Worm (Caenorhabditis elegans): ENCODE data around the gene scl-27.
A peak's percentile ranks its signal among the peaks of the same experiment; 100 is the strongest.

scl-27 gene

ce11 chrV:385488-385887, 14.3 kb upstream of the scl-27 start, which contains the start of gene lipl-5 (continued):
- TF ChIP-seq ztf-6 (GFP tag; IDR thresholded peaks at IDR 0.05) (no peak), F10E7.11 (tag; optimal IDR thresholded peaks at IDR 0.05) (no peak), F49E8.2 (tag; optimal IDR thresholded peaks at IDR 0.05; ENCODE audit: insufficient read depth) (no peak), die-1 (tag; optimal IDR thresholded peaks at IDR 0.05) (no peak), hsf-1 (GFP tag; IDR thresholded peaks at IDR 0.05) (no peak), nhr-80 (tag; optimal IDR thresholded peaks at IDR 0.05) (peak; percentile 79), ztf-26 (tag; optimal IDR thresholded peaks at IDR 0.05) (no peak)

- TF ChIP-seq repo-1 (tag; optimal IDR thresholded peaks at IDR 0.05), result peak; percentile 13
- 0 out of 2 replicates have a peak, but pooled peaks have one; percentile 23 for TF ChIP-seq B0336.3 (GFP tag; IDR thresholded peaks at IDR 0.05)
- no peak for TF ChIP-seq K12H6.12 (tag; optimal IDR thresholded peaks at IDR 0.05)
Measured at ce11 chrV:388397-388796, 11.4 kb upstream of the scl-27 start, which contains the start of gene ZK6.6. Gene ZK6.6 (plus strand): TSS chrV:388697.

DNA sequence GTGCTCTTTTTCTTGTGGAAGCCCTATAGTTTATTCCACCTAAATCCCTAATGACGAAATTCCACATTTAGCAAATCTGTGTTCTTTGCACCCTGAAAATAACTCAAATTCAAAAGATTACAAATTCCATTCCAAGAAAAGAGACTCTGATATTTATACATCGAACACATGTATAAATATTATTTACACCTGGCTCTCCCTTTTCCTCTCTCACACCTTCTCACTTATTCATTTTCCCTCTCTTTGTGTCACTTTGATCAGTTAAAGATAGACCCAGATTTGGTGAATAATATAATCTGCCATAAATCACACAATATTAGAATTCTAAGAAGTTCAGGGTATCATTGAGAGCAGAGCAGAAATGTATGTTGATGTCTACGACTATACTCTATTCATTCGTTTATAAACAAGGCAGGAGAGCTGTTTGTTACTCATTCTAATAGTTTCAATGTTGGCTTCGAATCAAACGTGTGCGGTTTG, 7.6 kb upstream of the scl-27 start, which contains the start of gene nhr-254:
Gene nhr-254, plus strand, starts transcription at position 430 of the 480 bp plus-strand sequence.
- no peak for TF ChIP-seq ztf-25 (GFP tag; IDR thresholded peaks at IDR 0.05)
- TF ChIP-seq lin-40 (tag; optimal IDR thresholded peaks at IDR 0.05), result no peak
- no peak for TF ChIP-seq lir-1 (GFP tag; conservative IDR thresholded peaks at IDR 0.05)
- TF ChIP-seq zim-3 (tag; optimal IDR thresholded peaks at IDR 0.05), result no peak
- TF ChIP-seq mxl-1 (tag; optimal IDR thresholded peaks at IDR 0.05), result no peak
- no peak for TF ChIP-seq madf-6 (GFP tag; IDR thresholded peaks at IDR 0.05)
- no peak for TF ChIP-seq nfya-1 (tag; optimal IDR thresholded peaks at IDR 0.05; ENCODE audit: borderline replicate concordance, insufficient read depth)
- TF ChIP-seq tlf-1 (GFP tag; optimal IDR thresholded peaks at IDR 0.05), result no peak
- no peak for TF ChIP-seq athp-1 (tag; optimal IDR thresholded peaks at IDR 0.05)
- TF ChIP-seq mel-28 (tag; optimal IDR thresholded peaks at IDR 0.05; ENCODE audit: borderline replicate concordance), result no peak
- TF ChIP-seq B0336.3 (GFP tag; IDR thresholded peaks at IDR 0.05), result no peak
- no peak for TF ChIP-seq snpc-3.4 (tag; optimal IDR thresholded peaks at IDR 0.05)
- no peak for TF ChIP-seq ccch-3 (GFP tag; optimal IDR thresholded peaks at IDR 0.05)
- no peak for TF ChIP-seq hmg-20 (GFP tag; IDR thresholded peaks at IDR 0.05)
- no peak for TF ChIP-seq ztf-28 (GFP tag; IDR thresholded peaks at IDR 0.05)
- no peak for TF ChIP-seq D2030.7 (GFP tag; IDR thresholded peaks at IDR 0.05)
- TF ChIP-seq lin-35 (GFP tag; optimal IDR thresholded peaks at IDR 0.05), result no peak
- TF ChIP-seq rec-8 (tag; optimal IDR thresholded peaks at IDR 0.05), result no peak

DNA sequence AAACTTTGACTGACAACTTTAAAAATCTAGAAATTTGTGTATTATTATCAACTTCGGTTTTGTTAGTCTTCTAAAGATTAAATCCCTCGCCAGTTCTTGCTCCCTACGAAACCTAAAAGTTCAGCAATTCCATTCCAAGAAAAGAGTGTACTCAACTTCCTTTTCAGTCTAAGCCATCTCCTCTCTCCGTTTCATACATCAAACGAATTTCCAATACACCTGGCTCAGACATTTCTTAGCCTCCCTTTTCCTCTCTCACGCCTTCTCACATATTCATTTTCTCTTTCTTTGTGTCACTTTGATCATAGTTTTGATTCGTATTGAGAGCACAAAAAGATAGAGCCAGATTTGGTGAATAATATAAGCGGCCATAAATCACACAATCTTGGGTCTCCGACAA, 3.5 kb upstream of the scl-27 start, which contains the start of gene nhr-253:
Gene nhr-253, plus strand, starts transcription at position 285 of the 400 bp plus-strand sequence.
- TF ChIP-seq mcd-1 (GFP tag; IDR thresholded peaks at IDR 0.05) (no peak), egl-44 (GFP tag; IDR thresholded peaks at IDR 0.05) (no peak)

DNA sequence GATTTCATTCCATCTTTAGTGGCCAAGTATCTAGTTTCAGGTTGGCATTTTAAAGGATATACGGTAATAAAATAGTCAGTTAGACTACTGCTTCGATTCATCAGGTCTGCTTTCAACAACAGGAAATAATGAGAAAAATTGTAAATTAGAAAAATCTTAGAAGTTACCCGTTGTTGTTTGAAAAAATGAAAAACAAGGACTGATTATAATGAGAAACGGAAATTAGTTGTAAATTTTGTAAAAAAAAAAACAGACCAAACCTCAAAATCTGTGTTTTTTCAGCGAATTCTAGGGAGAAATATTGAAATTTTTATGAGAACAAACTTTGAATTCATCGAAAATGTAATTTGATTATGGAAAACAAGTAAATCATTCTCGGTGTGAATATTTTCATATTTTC, 3.2 kb downstream of the scl-27 start, which contains the start of gene srh-62:
Gene srh-62, minus strand, starts transcription at position 101 of the 400 bp plus-strand sequence.
- TF ChIP-seq tlf-1 (GFP tag; optimal IDR thresholded peaks at IDR 0.05) (no peak), snpc-4 (GFP tag; optimal IDR thresholded peaks at IDR 0.05) (no peak), snpc-4 (tag; optimal IDR thresholded peaks at IDR 0.05) (no peak), lin-40 (tag; optimal IDR thresholded peaks at IDR 0.05) (no peak), fkh-3 (tag; optimal IDR thresholded peaks at IDR 0.05) (no peak), B0336.3 (GFP tag; IDR thresholded peaks at IDR 0.05) (no peak), F55B11.4 (tag; optimal IDR thresholded peaks at IDR 0.05; ENCODE audit: borderline replicate concordance, insufficient read depth) (no peak)
